Worm (Caenorhabditis elegans): ENCODE results near the gene her-1.

DNA sequence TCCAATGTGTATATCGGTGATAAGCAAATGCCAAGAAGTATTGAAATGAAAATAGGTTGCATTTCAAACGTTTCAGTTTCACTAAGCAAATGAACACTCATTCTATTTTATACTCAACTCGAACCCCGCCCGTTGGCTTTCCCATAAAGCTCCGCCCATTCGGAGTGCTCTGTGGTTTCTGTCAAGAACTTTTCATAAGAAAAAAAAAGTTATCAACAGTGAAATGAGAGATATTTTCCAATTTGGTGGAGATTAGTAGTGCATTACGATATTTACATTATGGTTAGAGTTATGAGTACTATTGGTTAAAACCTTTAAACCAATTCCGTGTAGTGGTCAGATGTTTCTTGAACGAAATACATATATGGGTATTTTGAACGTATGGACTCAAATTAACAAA is 53.5 kb downstream of the her-1 start, which contains the start of gene F58E6.4:
- TF ChIP-seq unc-62 (GFP tag; optimal IDR thresholded peaks at IDR 0.05) (no peak), nhr-237 (tag; optimal IDR thresholded peaks at IDR 0.05) (no peak), nhr-28 (tag; optimal IDR thresholded peaks at IDR 0.05) (no peak), ama-1 (optimal IDR thresholded peaks at IDR 0.05) (no peak), lin-35 (GFP tag; optimal IDR thresholded peaks at IDR 0.05) (no peak), pag-3 (tag; optimal IDR thresholded peaks at IDR 0.05; ENCODE audit: borderline replicate concordance, insufficient read depth) (no peak), nhr-11 (tag; optimal IDR thresholded peaks at IDR 0.05) (no peak), ceh-88 (GFP tag; IDR thresholded peaks at IDR 0.05) (no peak), nhr-77 (tag; optimal IDR thresholded peaks at IDR 0.05) (no peak)
